Worm (Caenorhabditis elegans) whole organism, L2 larva: ENCODE results near the gene C39E6.2.
A peak's percentile ranks its signal among the peaks of the same experiment; 100 is the strongest.

ENCODE experiments used
- C34F6.9 ChIP-seq: fragments of 150-350 bp; optimal IDR thresholded peaks from 2 replicates; lab custom pipeline; 2014; ENCODE audit warnings: missing biosample characterization, missing genetic modification characterization
- F13H6.1 ChIP-seq: sonication (generic microtip); optimal IDR thresholded peaks from 2 replicates; lab custom pipeline; 2016; ENCODE audit warnings: missing genetic modification characterization, missing compliant biosample characterization
- R02D3.7 ChIP-seq: fragments of 150-350 bp; optimal IDR thresholded peaks from 2 replicates; lab custom pipeline; 2014; ENCODE audit warnings: missing biosample characterization, missing genetic modification characterization
- Y55F3AM.14 ChIP-seq: fragments of 200-800 bp; sonication (Bioruptor generic); optimal IDR thresholded peaks from 2 replicates; lab custom pipeline; 2018; ENCODE audit warnings: mild to moderate bottlenecking, missing genetic modification characterization, missing compliant biosample characterization
- ZK546.5 ChIP-seq: sonication (generic microtip); optimal IDR thresholded peaks from 2 replicates; lab custom pipeline; 2017; ENCODE audit warnings: missing biosample characterization, missing genetic modification characterization
- alr-1 ChIP-seq: fragments of 150-350 bp; optimal IDR thresholded peaks from 2 replicates; lab custom pipeline; 2014; ENCODE audit warnings: missing biosample characterization, missing genetic modification characterization
- aly-2 ChIP-seq: fragments of 150-350 bp; optimal IDR thresholded peaks from 2 replicates; lab custom pipeline; 2014; ENCODE audit warnings: missing biosample characterization, missing genetic modification characterization
- ama-1 ChIP-seq: fragments of 150-350 bp; optimal IDR thresholded peaks from 2 replicates; lab custom pipeline; 2018; ENCODE audit warnings: inconsistent platforms
- blmp-1 ChIP-seq: sonication (generic microtip); optimal IDR thresholded peaks from 2 replicates; lab custom pipeline; 2017; ENCODE audit warnings: missing genetic modification characterization, mild to moderate bottlenecking, missing compliant biosample characterization, antibody characterized with exemption, moderate library complexity; ENCODE audit not compliant: insufficient read depth
- ceh-16 ChIP-seq: fragments of 150-350 bp; optimal IDR thresholded peaks from 2 replicates; lab custom pipeline; 2014; ENCODE audit warnings: missing biosample characterization, missing genetic modification characterization
- ceh-82 ChIP-seq: fragments of 150-350 bp; optimal IDR thresholded peaks from 2 replicates; lab custom pipeline; 2014; ENCODE audit warnings: missing biosample characterization, missing genetic modification characterization
- crh-2 ChIP-seq: sonication (generic microtip); optimal IDR thresholded peaks from 2 replicates; lab custom pipeline; 2017; ENCODE audit warnings: missing biosample characterization, missing genetic modification characterization
- dmd-4 ChIP-seq: sonication (generic microtip); optimal IDR thresholded peaks from 2 replicates; lab custom pipeline; 2017; ENCODE audit warnings: missing biosample characterization, missing genetic modification characterization
- egl-27 ChIP-seq: sonication (generic microtip); optimal IDR thresholded peaks from 3 replicates; lab custom pipeline; 2017; ENCODE audit warnings: missing biosample characterization, missing genetic modification reagents, missing genetic modification characterization
- elt-1 ChIP-seq: fragments of 150-350 bp; optimal IDR thresholded peaks from 2 replicates; lab custom pipeline; 2014; ENCODE audit warnings: missing biosample characterization, missing genetic modification characterization
- elt-3 ChIP-seq: sonication (generic microtip); optimal IDR thresholded peaks from 2 replicates; lab custom pipeline; 2017; ENCODE audit warnings: missing biosample characterization, missing genetic modification characterization
- fos-1 ChIP-seq: fragments of 150-350 bp; optimal IDR thresholded peaks from 2 replicates; lab custom pipeline; 2014; ENCODE audit warnings: missing biosample characterization, missing genetic modification characterization
- gmeb-1 ChIP-seq: fragments of 150-350 bp; optimal IDR thresholded peaks from 2 replicates; lab custom pipeline; 2014; ENCODE audit warnings: missing biosample characterization, missing genetic modification characterization
- lin-11 ChIP-seq: fragments of 150-350 bp; sonication (generic microtip); optimal IDR thresholded peaks from 2 replicates; lab custom pipeline; 2014; ENCODE audit warnings: missing biosample characterization, missing genetic modification characterization, inconsistent platforms, mixed read lengths
- lin-13 ChIP-seq: fragments of 150-350 bp; optimal IDR thresholded peaks from 2 replicates; lab custom pipeline; 2014; ENCODE audit warnings: missing biosample characterization, missing genetic modification reagents, missing genetic modification characterization
- lin-39 ChIP-seq: fragments of 150-350 bp; optimal IDR thresholded peaks from 2 replicates; lab custom pipeline; 2014; ENCODE audit warnings: missing biosample characterization, missing genetic modification reagents, missing genetic modification characterization
- lsy-2 ChIP-seq, 2 experiments: fragments of 150-350 bp in 1 of 2; sonication (generic microtip) in 1 of 2; optimal IDR thresholded peaks; 2 replicates each; lab custom pipeline; 2014 to 2017; ENCODE audit warnings: missing biosample characterization in 2 of 2, missing genetic modification characterization in 2 of 2
- mab-5 ChIP-seq: fragments of 150-350 bp; optimal IDR thresholded peaks from 2 replicates; lab custom pipeline; 2014; ENCODE audit warnings: missing biosample characterization, missing genetic modification characterization
- mbf-1 ChIP-seq: sonication (generic microtip); optimal IDR thresholded peaks from 2 replicates; lab custom pipeline; 2017; ENCODE audit warnings: missing biosample characterization, missing genetic modification characterization
- mdl-1 ChIP-seq, 2 experiments: fragments of 150-350 bp in 1 of 2; sonication (generic microtip) in 1 of 2; optimal IDR thresholded peaks; 2 replicates each; lab custom pipeline; 2017; ENCODE audit warnings: missing biosample characterization in 2 of 2, missing genetic modification characterization in 2 of 2
- nhr-10 ChIP-seq: sonication (generic microtip); optimal IDR thresholded peaks from 2 replicates; lab custom pipeline; 2017; ENCODE audit warnings: missing biosample characterization, missing genetic modification characterization
- nhr-11 ChIP-seq: fragments of 150-350 bp; optimal IDR thresholded peaks from 2 replicates; lab custom pipeline; 2014; ENCODE audit warnings: missing biosample characterization, missing genetic modification characterization
- nhr-12 ChIP-seq: fragments of 150-350 bp; optimal IDR thresholded peaks from 2 replicates; lab custom pipeline; 2014; ENCODE audit warnings: missing biosample characterization, missing genetic modification characterization
- nhr-129 ChIP-seq: fragments of 150-350 bp; optimal IDR thresholded peaks from 2 replicates; lab custom pipeline; 2014; ENCODE audit warnings: missing biosample characterization, missing genetic modification characterization
- nhr-21 ChIP-seq: fragments of 150-350 bp; optimal IDR thresholded peaks from 2 replicates; lab custom pipeline; 2014; ENCODE audit warnings: missing biosample characterization, missing genetic modification characterization
- nhr-23 ChIP-seq: fragments of 150-350 bp; optimal IDR thresholded peaks from 2 replicates; lab custom pipeline; 2014; ENCODE audit warnings: missing biosample characterization, missing genetic modification reagents, missing genetic modification characterization
- nhr-237 ChIP-seq: fragments of 150-350 bp; optimal IDR thresholded peaks from 2 replicates; lab custom pipeline; 2014; ENCODE audit warnings: missing biosample characterization, missing genetic modification characterization
- nhr-25 ChIP-seq: fragments of 150-350 bp; sonication (generic microtip); optimal IDR thresholded peaks from 3 replicates; lab custom pipeline; 2014; ENCODE audit warnings: missing biosample characterization, missing genetic modification characterization
- nhr-6 ChIP-seq: fragments of 150-350 bp; optimal IDR thresholded peaks from 2 replicates; lab custom pipeline; 2014; ENCODE audit warnings: missing biosample characterization, missing genetic modification characterization
- nhr-77 ChIP-seq: fragments of 150-350 bp; optimal IDR thresholded peaks from 2 replicates; lab custom pipeline; 2014; ENCODE audit warnings: missing biosample characterization, missing genetic modification characterization
- peb-1 ChIP-seq: fragments of 150-350 bp; optimal IDR thresholded peaks from 2 replicates; lab custom pipeline; 2014; ENCODE audit warnings: missing biosample characterization, missing genetic modification characterization
- sem-4 ChIP-seq: fragments of 150-350 bp; optimal IDR thresholded peaks from 2 replicates; lab custom pipeline; 2014; ENCODE audit warnings: missing biosample characterization, missing genetic modification reagents, missing genetic modification characterization
- skn-1 ChIP-seq: sonication (generic microtip); optimal IDR thresholded peaks from 2 replicates; lab custom pipeline; 2017; ENCODE audit warnings: missing biosample characterization, missing genetic modification characterization
- sma-3 ChIP-seq: sonication (generic microtip); optimal IDR thresholded peaks from 2 replicates; lab custom pipeline; 2016; ENCODE audit warnings: missing genetic modification reagents, missing genetic modification characterization, missing compliant biosample characterization
- sma-9 ChIP-seq, 2 experiments: fragments of 150-350 bp in 1 of 2; sonication (generic microtip) in 1 of 2; optimal IDR thresholded peaks; 2 replicates each; lab custom pipeline; 2014 to 2016; ENCODE audit warnings: missing genetic modification characterization in 2 of 2, mild to moderate bottlenecking in 1 of 2, missing biosample characterization in 1 of 2, missing compliant biosample characterization in 1 of 2, missing genetic modification reagents in 1 of 2, moderate library complexity in 1 of 2
- snpc-4 ChIP-seq: fragments of 150-350 bp; optimal IDR thresholded peaks from 2 replicates; lab custom pipeline; 2014; ENCODE audit warnings: missing biosample characterization, missing genetic modification characterization
- unc-39 ChIP-seq: fragments of 150-350 bp; optimal IDR thresholded peaks from 2 replicates; lab custom pipeline; 2014; ENCODE audit warnings: missing biosample characterization, missing genetic modification characterization
- unc-55 ChIP-seq: fragments of 150-350 bp; sonication (generic microtip); optimal IDR thresholded peaks from 3 replicates; lab custom pipeline; 2014; ENCODE audit warnings: missing biosample characterization, missing genetic modification reagents, missing genetic modification characterization
- unc-62 ChIP-seq: fragments of 150-350 bp; optimal IDR thresholded peaks from 2 replicates; lab custom pipeline; 2014; ENCODE audit warnings: missing biosample characterization, missing genetic modification reagents, missing genetic modification characterization
- zag-1 ChIP-seq: fragments of 150-350 bp; optimal IDR thresholded peaks from 2 replicates; lab custom pipeline; 2014; ENCODE audit warnings: missing biosample characterization, missing genetic modification characterization
- ztf-1 ChIP-seq: fragments of 200-800 bp; sonication (Bioruptor generic); conservative IDR thresholded peaks from 2 replicates; pipeline ENCODE4 v1.3.6; 2022; ENCODE audit warnings: missing genetic modification characterization, missing compliant biosample characterization
- ztf-11 ChIP-seq: sonication (generic microtip); optimal IDR thresholded peaks from 2 replicates; lab custom pipeline; 2017; ENCODE audit warnings: missing biosample characterization, missing genetic modification characterization
- ztf-4 ChIP-seq: fragments of 150-350 bp; optimal IDR thresholded peaks from 2 replicates; lab custom pipeline; 2014; ENCODE audit warnings: missing biosample characterization, missing genetic modification characterization

C39E6.2 gene

ce11 chrX:4795329-4795728 lies 40.4 kb upstream of the C39E6.2 start (continued):
- TF ChIP-seq fos-1 (tag; lab: Kevin White, UChicago) = peak; percentile 74
- TF ChIP-seq ama-1 = no peak
- TF ChIP-seq zag-1 (tag; lab: Kevin White, UChicago) = no peak
- TF ChIP-seq unc-62 (GFP tag; lab: Kevin White, UChicago) = no peak
- peak; percentile 64 for TF ChIP-seq F13H6.1 (tag; lab: Kevin White, UChicago)
- no peak for TF ChIP-seq skn-1 (tag; lab: Kevin White, UChicago)
- no peak for TF ChIP-seq C34F6.9 (tag; lab: Kevin White, UChicago)
- no peak for TF ChIP-seq ceh-16 (tag; lab: Kevin White, UChicago)
- TF ChIP-seq snpc-4 (tag; lab: Kevin White, UChicago) = no peak
- no peak for TF ChIP-seq alr-1 (tag; lab: Kevin White, UChicago)
- TF ChIP-seq nhr-11 = no peak
- no peak for TF ChIP-seq mbf-1 (tag; lab: Kevin White, UChicago)
- TF ChIP-seq lin-13 (GFP tag; lab: Kevin White, UChicago) = no peak
- no peak for TF ChIP-seq nhr-25 (tag; lab: Kevin White, UChicago)
- no peak for TF ChIP-seq ztf-1 (GFP tag; lab: Robert Waterston, UW)
- TF ChIP-seq egl-27 = no peak
- TF ChIP-seq elt-1 (tag; lab: Kevin White, UChicago) = no peak
- TF ChIP-seq aly-2 = no peak
- peak; percentile 14 for TF ChIP-seq nhr-129
- TF ChIP-seq nhr-21 (tag; lab: Kevin White, UChicago) = no peak
- TF ChIP-seq gmeb-1 = peak; percentile 1

ce11 chrX:4794062-4794461 lies 39.1 kb upstream of the C39E6.2 start:
- TF ChIP-seq ceh-82 (tag; lab: Kevin White, UChicago) (no peak), skn-1 (tag; lab: Kevin White, UChicago) (no peak), mab-5 (no peak), aly-2 (no peak), nhr-12 (tag; lab: Kevin White, UChicago) (no peak), nhr-23 (tag; lab: Kevin White, UChicago) (no peak), F13H6.1 (tag; lab: Kevin White, UChicago) (peak; percentile 88), sma-9 (GFP tag; optimal IDR thresholded peaks at IDR 0.05; lab: Kevin White, UChicago) (peak; percentile 53), sma-9 (tag; optimal IDR thresholded peaks at IDR 0.05; lab: Kevin White, UChicago) (no peak), nhr-11 (no peak), fos-1 (tag; lab: Kevin White, UChicago) (peak; percentile 40), sma-3 (GFP tag; lab: Kevin White, UChicago) (peak; percentile 41), lin-13 (GFP tag; lab: Kevin White, UChicago) (no peak), zag-1 (tag; lab: Kevin White, UChicago) (no peak), nhr-129 (no peak), mbf-1 (tag; lab: Kevin White, UChicago) (no peak), nhr-21 (tag; lab: Kevin White, UChicago) (no peak), nhr-237 (no peak), ztf-1 (GFP tag; lab: Robert Waterston, UW) (no peak), ceh-16 (tag; lab: Kevin White, UChicago) (no peak), unc-39 (tag; lab: Kevin White, UChicago) (no peak), nhr-77 (tag; lab: Kevin White, UChicago) (no peak), C34F6.9 (tag; lab: Kevin White, UChicago) (no peak), R02D3.7 (tag; lab: Kevin White, UChicago) (no peak), unc-62 (GFP tag; lab: Kevin White, UChicago) (no peak), alr-1 (tag; lab: Kevin White, UChicago) (no peak), nhr-10 (no peak), ama-1 (no peak), lin-11 (tag; lab: Kevin White, UChicago) (no peak), mdl-1 (tag; optimal IDR thresholded peaks at IDR 0.05; lab: Kevin White, UChicago) (peak in 1 of 2 experiments; percentile 26), snpc-4 (tag; lab: Kevin White, UChicago) (no peak), nhr-25 (tag; lab: Kevin White, UChicago) (no peak), elt-3 (tag; lab: Kevin White, UChicago) (no peak), nhr-6 (tag; lab: Kevin White, UChicago) (no peak), egl-27 (peak; percentile 11), elt-1 (tag; lab: Kevin White, UChicago) (no peak), crh-2 (tag; lab: Kevin White, UChicago) (peak; percentile 63), sem-4 (no peak), lin-39 (tag; lab: Kevin White, UChicago) (no peak), lsy-2 (tag; optimal IDR thresholded peaks at IDR 0.05; lab: Kevin White, UChicago) (no peak), unc-55 (GFP tag; lab: Kevin White, UChicago) (no peak), gmeb-1 (peak; percentile 75), blmp-1 (tag; lab: Kevin White, UChicago) (peak; percentile 91), ztf-11 (tag; lab: Kevin White, UChicago) (no peak), ZK546.5 (no peak), ztf-4 (no peak), dmd-4 (tag; lab: Kevin White, UChicago) (no peak), peb-1 (tag; lab: Kevin White, UChicago) (no peak), Y55F3AM.14 (no peak)
